Worm (Caenorhabditis elegans) whole organism, L4 larva: Measurements from ENCODE around the gene hpo-15.

Experiments used
- nhr-25 ChIP-seq: sonication (generic microtip); optimal IDR thresholded peaks from 2 replicates; lab custom pipeline; 2017; ENCODE audit warnings: missing genetic modification characterization, mild to moderate bottlenecking, missing compliant biosample characterization, antibody characterized with exemption, moderate library complexity, borderline replicate concordance; ENCODE audit not compliant: insufficient read depth
- skn-1 ChIP-seq: fragments of 150-350 bp; optimal IDR thresholded peaks from 2 replicates; lab custom pipeline; 2014; ENCODE audit warnings: missing biosample characterization, missing genetic modification characterization
- snpc-4 ChIP-seq: fragments of 150-350 bp; optimal IDR thresholded peaks from 2 replicates; lab custom pipeline; 2014; ENCODE audit warnings: missing biosample characterization, missing genetic modification characterization

DNA sequence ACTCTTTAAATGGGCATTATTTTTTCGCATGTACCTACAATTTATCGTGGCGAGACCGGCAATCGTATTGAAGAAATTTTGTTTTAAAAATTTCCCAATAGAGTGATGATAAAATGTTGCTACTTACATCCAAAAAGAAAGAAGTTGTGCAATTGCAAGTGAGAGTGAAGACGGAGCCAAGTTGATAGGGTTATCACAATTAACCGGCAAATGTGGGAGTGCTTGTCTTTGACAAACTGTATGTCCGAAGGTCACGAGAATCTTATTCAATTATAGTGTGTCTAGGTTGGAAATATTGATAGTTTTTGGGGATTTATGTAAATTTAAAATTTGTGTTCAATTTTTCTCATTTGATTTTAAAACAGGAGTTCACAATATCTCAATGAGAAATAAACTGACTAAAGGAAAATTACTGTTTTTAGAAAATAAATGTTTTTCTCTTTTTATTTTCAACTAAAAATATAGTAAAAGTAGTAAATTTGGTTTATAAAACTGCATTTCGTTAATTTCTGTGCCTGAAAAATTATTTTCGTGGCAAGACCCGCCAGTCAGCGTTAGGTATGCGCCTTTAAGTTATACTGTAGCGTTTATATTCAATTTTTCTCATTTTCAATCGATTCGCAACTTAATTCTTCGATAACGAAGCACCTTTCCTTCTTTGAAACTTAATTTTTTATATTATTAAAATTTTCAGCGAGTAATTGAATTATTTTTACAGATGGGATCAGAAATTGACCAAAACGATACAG, at the start of gene hpo-15, which contains the start of gene mms-19:
- no peak for TF ChIP-seq nhr-25 (tag; lab: Kevin White, UChicago)
- TF ChIP-seq snpc-4 (tag; lab: Kevin White, UChicago) = no peak
- TF ChIP-seq skn-1 (tag; lab: Kevin White, UChicago) = no peak
